Worm (Caenorhabditis elegans) whole organism, L4 larva: Measurements from ENCODE around the gene F32D8.14.

Experiments used
- D1046.2 ChIP-seq: fragments of 200-800 bp; sonication (Bioruptor generic); IDR thresholded peaks from 2 replicates; pipeline ENCODE4 v1.3.6; 2022; ENCODE audit warnings: missing genetic modification characterization, missing compliant biosample characterization
- F37D6.2 ChIP-seq: sonication (generic microtip); optimal IDR thresholded peaks from 2 replicates; lab custom pipeline; 2016; ENCODE audit warnings: mild to moderate bottlenecking, missing genetic modification characterization, missing compliant biosample characterization
- T20F7.1 ChIP-seq: fragments of 200-800 bp; sonication (Bioruptor generic); optimal IDR thresholded peaks from 2 replicates; lab custom pipeline; 2018; ENCODE audit warnings: mild to moderate bottlenecking, missing genetic modification characterization, missing compliant biosample characterization
- T26A8.4 ChIP-seq: fragments of 200-800 bp; sonication (Bioruptor generic); IDR thresholded peaks from 2 replicates; pipeline ENCODE4 v1.3.6; 2022; ENCODE audit warnings: missing genetic modification characterization, missing compliant biosample characterization
- Y105C5A.15 ChIP-seq: fragments of 200-800 bp; sonication (Bioruptor generic); IDR thresholded peaks from 2 replicates; pipeline ENCODE4 v1.3.6; 2022; ENCODE audit warnings: missing genetic modification characterization, missing compliant biosample characterization
- Y5F2A.4 ChIP-seq: fragments of 200-800 bp; sonication (Bioruptor generic); optimal IDR thresholded peaks from 2 replicates; lab custom pipeline; 2018; ENCODE audit warnings: mild to moderate bottlenecking, missing genetic modification characterization, missing compliant biosample characterization
- ZK546.5 ChIP-seq, 2 experiments: sonication (generic microtip); optimal IDR thresholded peaks; 2 replicates each; lab custom pipeline; 2017; ENCODE audit warnings: missing biosample characterization in 2 of 2, missing genetic modification characterization in 2 of 2
- ceh-20 ChIP-seq: fragments of 200-800 bp; sonication (Bioruptor generic); IDR thresholded peaks from 2 replicates; pipeline ENCODE4 v1.3.6; 2022; ENCODE audit warnings: missing genetic modification reagents, missing genetic modification characterization, missing compliant biosample characterization
- ceh-32 ChIP-seq: sonication (generic microtip); optimal IDR thresholded peaks from 2 replicates; lab custom pipeline; 2016; ENCODE audit warnings: mild to moderate bottlenecking, missing genetic modification characterization, missing compliant biosample characterization; ENCODE audit not compliant: poor library complexity
- daf-12 ChIP-seq: fragments of 150-350 bp; optimal IDR thresholded peaks from 2 replicates; lab custom pipeline; 2014; ENCODE audit warnings: missing biosample characterization, missing genetic modification reagents, missing genetic modification characterization
- daf-16 ChIP-seq, 3 experiments: sonication (generic microtip); optimal IDR thresholded peaks; 2 replicates each; lab custom pipeline; 2016 to 2017; ENCODE audit warnings: missing genetic modification characterization in 3 of 3, missing genetic modification reagents in 3 of 3, mild to moderate bottlenecking in 2 of 3, missing compliant biosample characterization in 2 of 3, missing biosample characterization in 1 of 3, moderate library complexity in 1 of 3
- daf-8 ChIP-seq: fragments of 200-800 bp; sonication (Bioruptor generic); IDR thresholded peaks from 2 replicates; pipeline ENCODE4 v1.3.6; 2022; ENCODE audit warnings: missing genetic modification characterization, missing compliant biosample characterization
- dmd-6 ChIP-seq: fragments of 200-800 bp; sonication (Bioruptor generic); IDR thresholded peaks from 2 replicates; pipeline ENCODE4 v1.3.6; 2022; ENCODE audit warnings: missing genetic modification reagents, missing genetic modification characterization, missing compliant biosample characterization
- dmd-8 ChIP-seq: fragments of 200-800 bp; sonication (Bioruptor generic); IDR thresholded peaks from 2 replicates; pipeline ENCODE4 v1.3.6; 2022; ENCODE audit warnings: missing genetic modification characterization, missing compliant biosample characterization
- dmd-9 ChIP-seq: fragments of 200-800 bp; sonication (Bioruptor generic); IDR thresholded peaks from 2 replicates; pipeline ENCODE4 v1.3.6; 2022; ENCODE audit warnings: missing genetic modification reagents, missing genetic modification characterization, missing compliant biosample characterization
- duxl-1 ChIP-seq: sonication (generic microtip); optimal IDR thresholded peaks from 2 replicates; lab custom pipeline; 2016; ENCODE audit warnings: mild to moderate bottlenecking, missing genetic modification characterization, moderate library complexity, missing compliant biosample characterization; ENCODE audit not compliant: poor library complexity
- dve-1 ChIP-seq: sonication (generic microtip); optimal IDR thresholded peaks from 2 replicates; lab custom pipeline; 2017; ENCODE audit warnings: antibody characterized with exemption, mild to moderate bottlenecking, missing genetic modification characterization, missing compliant biosample characterization; ENCODE audit not compliant: insufficient read depth
- egl-43 ChIP-seq: fragments of 200-800 bp; sonication (Bioruptor generic); IDR thresholded peaks from 2 replicates; pipeline ENCODE4 v1.3.6; 2022; ENCODE audit warnings: missing genetic modification reagents, missing genetic modification characterization, missing compliant biosample characterization
- fos-1 ChIP-seq: fragments of 150-350 bp; optimal IDR thresholded peaks from 2 replicates; lab custom pipeline; 2014; ENCODE audit warnings: missing biosample characterization, missing genetic modification characterization
- gei-8 ChIP-seq: fragments of 200-800 bp; sonication (Bioruptor generic); optimal IDR thresholded peaks from 2 replicates; lab custom pipeline; 2018; ENCODE audit warnings: mild to moderate bottlenecking, missing genetic modification characterization, missing compliant biosample characterization
- hlh-11 ChIP-seq: fragments of 200-800 bp; sonication (Bioruptor generic); optimal IDR thresholded peaks from 2 replicates; lab custom pipeline; 2018; ENCODE audit warnings: mild to moderate bottlenecking, missing genetic modification characterization, missing compliant biosample characterization
- hlh-30 ChIP-seq: sonication (generic microtip); optimal IDR thresholded peaks from 2 replicates; lab custom pipeline; 2017; ENCODE audit warnings: antibody characterized with exemption, mild to moderate bottlenecking, missing genetic modification characterization, missing compliant biosample characterization; ENCODE audit not compliant: insufficient read depth
- hmg-1.1 ChIP-seq: fragments of 200-800 bp; sonication (Bioruptor generic); IDR thresholded peaks from 2 replicates; pipeline ENCODE4 v1.3.6; 2022; ENCODE audit warnings: missing genetic modification reagents, missing genetic modification characterization, missing compliant biosample characterization
- jun-1 ChIP-seq: fragments of 150-350 bp; optimal IDR thresholded peaks from 2 replicates; lab custom pipeline; 2014; ENCODE audit warnings: missing biosample characterization, missing genetic modification reagents, missing genetic modification characterization
- lin-38 ChIP-seq: fragments of 200-800 bp; sonication (Bioruptor generic); IDR thresholded peaks from 2 replicates; pipeline ENCODE4 v1.3.6; 2022; ENCODE audit warnings: missing genetic modification reagents, missing genetic modification characterization, missing compliant biosample characterization
- lsy-2 ChIP-seq, 2 experiments: fragments of 150-350 bp in 1 of 2; sonication (generic microtip) in 1 of 2; optimal IDR thresholded peaks; 2 replicates each; lab custom pipeline; 2014 to 2017; ENCODE audit warnings: missing biosample characterization in 2 of 2, missing genetic modification characterization in 2 of 2
- madf-5 ChIP-seq, 2 experiments: fragments of 200-800 bp; sonication (Bioruptor generic); IDR thresholded peaks; 2 replicates each; pipeline ENCODE4 v1.3.6; 2022; ENCODE audit warnings: missing compliant biosample characterization in 2 of 2, missing genetic modification characterization in 2 of 2
- madf-9 ChIP-seq: fragments of 200-800 bp; sonication (Bioruptor generic); conservative IDR thresholded peaks from 2 replicates; pipeline ENCODE4 v1.3.6; 2022; ENCODE audit warnings: missing genetic modification reagents, missing genetic modification characterization, missing compliant biosample characterization
- mdl-1 ChIP-seq, 2 experiments: fragments of 150-350 bp in 1 of 2; sonication (generic microtip) in 1 of 2; optimal IDR thresholded peaks; 2 replicates each; lab custom pipeline; 2014 to 2017; ENCODE audit warnings: missing biosample characterization in 2 of 2, missing genetic modification characterization in 2 of 2
- mdt-29 ChIP-seq: fragments of 200-800 bp; sonication (Bioruptor generic); IDR thresholded peaks from 2 replicates; pipeline ENCODE4 v1.3.6; 2022; ENCODE audit warnings: missing genetic modification reagents, missing genetic modification characterization, missing compliant biosample characterization
- nhr-102 ChIP-seq: sonication (generic microtip); optimal IDR thresholded peaks from 2 replicates; lab custom pipeline; 2016; ENCODE audit warnings: mild to moderate bottlenecking, missing genetic modification characterization, moderate library complexity, missing compliant biosample characterization
- nhr-111 ChIP-seq: fragments of 200-800 bp; sonication (Bioruptor generic); optimal IDR thresholded peaks from 2 replicates; lab custom pipeline; 2018; ENCODE audit warnings: mild to moderate bottlenecking, missing genetic modification characterization, missing compliant biosample characterization
- nhr-41 ChIP-seq: fragments of 200-800 bp; sonication (Bioruptor generic); IDR thresholded peaks from 2 replicates; pipeline ENCODE4 v1.3.6; 2022; ENCODE audit warnings: missing genetic modification reagents, missing genetic modification characterization, missing compliant biosample characterization
- nhr-48 ChIP-seq: sonication (generic microtip); optimal IDR thresholded peaks from 2 replicates; lab custom pipeline; 2016; ENCODE audit warnings: mild to moderate bottlenecking, missing genetic modification characterization, missing compliant biosample characterization
- nhr-76 ChIP-seq: fragments of 150-350 bp; optimal IDR thresholded peaks from 2 replicates; lab custom pipeline; 2014; ENCODE audit warnings: missing biosample characterization, missing genetic modification characterization
- nhr-77 ChIP-seq: fragments of 150-350 bp; optimal IDR thresholded peaks from 2 replicates; lab custom pipeline; 2014; ENCODE audit warnings: missing biosample characterization, missing genetic modification characterization
- pha-4 ChIP-seq, 2 experiments: fragments of 150-350 bp in 1 of 2; fragments of 200-800 bp in 1 of 2; sonication (Bioruptor generic) in 1 of 2; IDR thresholded peaks in 1 of 2; optimal IDR thresholded peaks in 1 of 2; 2 replicates each; pipeline versions ENCODE4 v1.3.6 to Lab custom; 2014 to 2022; ENCODE audit warnings: missing genetic modification characterization in 2 of 2, missing genetic modification reagents in 2 of 2, missing biosample characterization in 1 of 2, missing compliant biosample characterization in 1 of 2
- php-3 ChIP-seq: fragments of 200-800 bp; sonication (Bioruptor generic); IDR thresholded peaks from 2 replicates; pipeline ENCODE4 v1.3.6; 2022; ENCODE audit warnings: missing genetic modification reagents, missing genetic modification characterization, missing compliant biosample characterization
- rbr-2 ChIP-seq: sonication (generic microtip); optimal IDR thresholded peaks from 2 replicates; lab custom pipeline; 2016; ENCODE audit warnings: missing genotype, missing genetic modification characterization, missing compliant biosample characterization
- saeg-2 ChIP-seq: fragments of 200-800 bp; sonication (Bioruptor generic); IDR thresholded peaks from 2 replicates; pipeline ENCODE4 v1.3.6; 2022; ENCODE audit warnings: missing genetic modification reagents, missing genetic modification characterization, missing compliant biosample characterization
- sdz-12 ChIP-seq: fragments of 200-800 bp; sonication (Bioruptor generic); optimal IDR thresholded peaks from 2 replicates; lab custom pipeline; 2018; ENCODE audit warnings: mild to moderate bottlenecking, missing genetic modification characterization, missing compliant biosample characterization
- skn-1 ChIP-seq: fragments of 150-350 bp; optimal IDR thresholded peaks from 2 replicates; lab custom pipeline; 2014; ENCODE audit warnings: missing biosample characterization, missing genetic modification characterization
- tra-1 ChIP-seq: fragments of 200-800 bp; sonication (Bioruptor generic); IDR thresholded peaks from 2 replicates; pipeline ENCODE4 v1.3.6; 2022; ENCODE audit warnings: missing genetic modification reagents, missing genetic modification characterization, missing compliant biosample characterization
- unc-62 ChIP-seq, 3 experiments: fragments of 150-350 bp in 1 of 3; sonication (generic microtip); optimal IDR thresholded peaks in 2 of 3; peaks in 1 of 3; 1 replicate in 1 of 3; 2 replicates in 2 of 3; lab custom pipeline; 2014 to 2017; ENCODE audit warnings: missing biosample characterization in 3 of 3, missing genetic modification characterization in 3 of 3, missing genetic modification reagents in 3 of 3, missing genotype in 1 of 3
- vab-7 ChIP-seq: fragments of 200-800 bp; sonication (Bioruptor generic); IDR thresholded peaks from 2 replicates; pipeline ENCODE4 v1.3.6; 2022; ENCODE audit warnings: missing genetic modification reagents, missing genetic modification characterization, missing compliant biosample characterization
- zfp-2 ChIP-seq: sonication (generic microtip); optimal IDR thresholded peaks from 2 replicates; lab custom pipeline; 2016; ENCODE audit warnings: mild to moderate bottlenecking, missing genetic modification characterization, missing compliant biosample characterization

F32D8.14 gene

DNA sequence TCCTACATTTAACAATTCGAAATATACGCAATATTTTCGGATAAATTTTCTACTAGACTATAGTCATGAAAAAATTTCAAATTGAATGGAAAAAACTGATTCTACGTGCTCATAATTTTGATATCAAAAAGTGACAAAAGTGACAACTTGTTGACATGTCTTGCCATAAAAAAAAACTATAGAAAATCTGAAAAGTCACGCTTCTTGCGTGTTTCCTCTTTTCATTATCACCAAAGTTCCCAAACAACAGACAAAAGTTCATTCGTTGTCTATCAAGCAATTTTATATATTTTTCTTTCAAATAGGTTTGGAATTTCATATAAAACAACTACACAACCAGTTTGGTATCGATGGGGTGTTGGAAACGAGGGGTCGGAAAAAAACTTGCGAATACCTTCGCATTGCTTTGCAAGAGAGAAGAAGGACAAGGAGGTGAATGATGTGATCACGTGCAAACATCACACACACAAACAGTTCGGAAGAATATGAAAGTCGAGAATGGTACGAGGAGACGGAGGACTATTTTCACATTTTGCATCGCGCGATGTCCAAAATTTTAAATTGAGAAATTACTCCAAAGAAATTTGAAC, 35.4 kb downstream of the F32D8.14 start (continued):
- TF ChIP-seq T20F7.1 (no peak), ZK546.5 (tag; optimal IDR thresholded peaks at IDR 0.05; lab: Kevin White, UChicago) (no peak), hlh-11 (tag; lab: Kevin White, UChicago) (no peak), zfp-2 (no peak), lin-38 (GFP tag; lab: Robert Waterston, UW) (no peak), madf-9 (no peak), F37D6.2 (no peak), ceh-32 (tag; lab: Kevin White, UChicago) (no peak), php-3 (GFP tag; lab: Robert Waterston, UW) (0 out of 2 replicates have a peak, but pooled peaks have one; percentile 39), egl-43 (no peak), nhr-41 (GFP tag; lab: Robert Waterston, UW) (no peak), nhr-111 (GFP tag; lab: Kevin White, UChicago) (no peak), unc-62 (GFP tag; optimal IDR thresholded peaks at IDR 0.05 in 1 of 2; lab: Kevin White, UChicago) (peak in 1 of 2 experiments; percentile 71), unc-62 (tag; optimal IDR thresholded peaks at IDR 0.05; lab: Kevin White, UChicago) (no peak), ceh-20 (GFP tag; lab: Robert Waterston, UW) (no peak), lsy-2 (tag; optimal IDR thresholded peaks at IDR 0.05; lab: Kevin White, UChicago) (no peak), nhr-102 (tag; lab: Kevin White, UChicago) (no peak), Y105C5A.15 (GFP tag; lab: Robert Waterston, UW) (no peak), hlh-30 (peak; percentile 73), D1046.2 (no peak), dve-1 (tag; lab: Kevin White, UChicago) (peak; percentile 9), daf-8 (GFP tag; lab: Robert Waterston, UW) (no peak), daf-12 (tag; lab: Kevin White, UChicago) (no peak), nhr-77 (no peak), vab-7 (GFP tag; lab: Robert Waterston, UW) (no peak)
- TF ChIP-seq, all 104 proteins: peak for 8

ce11 chrV:10858340-10858739, 36.2 kb downstream of the F32D8.14 start:
- TF ChIP-seq T26A8.4: no peak
- TF ChIP-seq ceh-20 (GFP tag; lab: Robert Waterston, UW): peak; percentile 87
- peak; percentile 44 for TF ChIP-seq vab-7 (GFP tag; lab: Robert Waterston, UW)
- peak; percentile 87 for TF ChIP-seq dmd-6 (GFP tag; lab: Robert Waterston, UW)
- no peak for TF ChIP-seq D1046.2
- peak; percentile 70 for TF ChIP-seq rbr-2
- peak; percentile 49 for TF ChIP-seq duxl-1
- TF ChIP-seq daf-16 (GFP tag; optimal IDR thresholded peaks at IDR 0.05; lab: Kevin White, UChicago): peak in 1 of 2 experiments; percentile 92
- TF ChIP-seq daf-16 (tag; optimal IDR thresholded peaks at IDR 0.05; lab: Kevin White, UChicago): peak; percentile 16
- peak; percentile 25 for TF ChIP-seq nhr-76 (tag; lab: Kevin White, UChicago)
- peak; percentile 98 for TF ChIP-seq gei-8 (GFP tag; lab: Kevin White, UChicago)
- no peak for TF ChIP-seq madf-5 (GFP tag; IDR thresholded peaks at IDR 0.05; lab: Robert Waterston, UW)
- TF ChIP-seq nhr-48 (tag; lab: Kevin White, UChicago): peak; percentile 79
- TF ChIP-seq lsy-2 (tag; optimal IDR thresholded peaks at IDR 0.05; lab: Kevin White, UChicago): peak; percentile 59 to 67
- TF ChIP-seq tra-1 (GFP tag; lab: Robert Waterston, UW): peak; percentile 81
- peak; percentile 70; the same call in 1 of the 2 replicates for TF ChIP-seq hmg-1.1
- TF ChIP-seq skn-1 (tag; lab: Kevin White, UChicago): no peak
- TF ChIP-seq mdl-1 (tag; optimal IDR thresholded peaks at IDR 0.05; lab: Kevin White, UChicago): peak; percentile 53 to 82
- peak; percentile 98 for TF ChIP-seq saeg-2 (GFP tag; lab: Robert Waterston, UW)
- peak; percentile 30 for TF ChIP-seq fos-1 (tag; lab: Kevin White, UChicago)
- TF ChIP-seq Y5F2A.4 (GFP tag; lab: Kevin White, UChicago): no peak
- TF ChIP-seq mdt-29 (GFP tag; lab: Robert Waterston, UW): no peak
- TF ChIP-seq jun-1 (tag; lab: Kevin White, UChicago): no peak
- 0 out of 2 replicates have a peak, but pooled peaks have one; percentile 13 for TF ChIP-seq dmd-9 (GFP tag; lab: Robert Waterston, UW)
- TF ChIP-seq lin-38 (GFP tag; lab: Robert Waterston, UW): peak; percentile 14; the same call in 1 of the 2 replicates
- no peak for TF ChIP-seq dmd-8 (GFP tag; lab: Robert Waterston, UW)
- peak; percentile 62; the same call in 1 of the 2 replicates for TF ChIP-seq pha-4 (GFP tag; IDR thresholded peaks at IDR 0.05; lab: Robert Waterston, UW)
- no peak for TF ChIP-seq pha-4 (tag; optimal IDR thresholded peaks at IDR 0.05; lab: Kevin White, UChicago)
- TF ChIP-seq php-3 (GFP tag; lab: Robert Waterston, UW): 0 out of 2 replicates have a peak, but pooled peaks have one; percentile 10
- peak; percentile 36 for TF ChIP-seq sdz-12
- TF ChIP-seq F37D6.2: peak; percentile 54
- TF ChIP-seq dve-1 (tag; lab: Kevin White, UChicago): peak; percentile 34
